Fruit fly (Drosophila melanogaster): ENCODE data around the gene CG6686.

CG6686 gene

DNA sequence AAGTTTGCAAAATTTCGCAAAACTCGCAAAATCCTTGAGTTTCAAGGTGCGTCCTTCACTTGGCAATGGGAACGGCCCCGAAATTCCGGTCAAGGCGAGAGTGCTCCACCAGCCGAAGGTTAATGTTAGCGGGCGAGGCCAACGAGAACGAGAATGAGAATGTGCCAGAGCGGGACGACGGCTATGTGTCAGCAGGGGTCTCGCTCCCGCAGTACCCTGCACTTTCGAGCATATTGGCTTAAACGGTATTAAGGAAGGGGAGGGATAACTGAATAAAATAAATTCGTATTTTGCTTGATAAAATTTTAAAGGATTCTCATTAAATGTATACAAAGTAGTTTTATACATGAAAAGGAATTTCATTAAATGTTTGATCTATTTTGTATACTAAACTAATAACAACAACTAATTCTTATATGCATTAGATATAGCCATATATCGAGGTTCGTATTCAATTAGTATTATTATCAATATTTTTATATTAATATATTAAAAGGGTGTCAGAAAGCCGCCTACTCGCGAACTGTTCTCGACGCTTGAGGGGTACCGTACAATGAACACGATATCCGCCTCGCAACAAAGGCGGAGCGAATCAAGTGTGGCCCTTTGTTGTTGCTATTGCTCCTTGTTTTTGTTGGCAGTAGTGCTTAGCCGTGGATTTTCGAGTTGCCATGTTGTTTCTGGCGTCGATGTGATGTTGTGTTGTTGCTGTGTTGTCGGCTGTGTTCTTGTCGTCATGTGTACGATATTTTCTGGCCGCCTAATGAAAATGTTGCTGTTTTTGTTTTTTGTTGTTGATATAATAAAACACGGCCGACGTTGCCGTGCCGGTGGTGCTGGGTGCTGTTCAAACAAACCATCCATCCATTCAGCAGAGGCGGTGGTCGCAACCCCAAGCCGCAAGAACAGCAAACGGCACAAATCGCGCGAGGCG lies 18.8 kb upstream of the CG6686 start (continued):
- peak; percentile 39 for TF ChIP-seq Bdp1 (GFP tag; optimal IDR thresholded peaks at IDR 0.05)
- TF ChIP-seq zfh2 (GFP tag; optimal IDR thresholded peaks at IDR 0.05) = peak; percentile 3
- TF ChIP-seq CG4360 (GFP tag; IDR thresholded peaks at IDR 0.05) = no peak
- peak; percentile 42 for TF ChIP-seq kah (GFP tag; optimal IDR thresholded peaks at IDR 0.05)
- TF ChIP-seq CG1233 (GFP tag; optimal IDR thresholded peaks at IDR 0.05) = peak; percentile 95
- TF ChIP-seq CG6791 (GFP tag; IDR thresholded peaks at IDR 0.05; ENCODE audit: partially characterized antibody) = no peak
- peak; percentile 80 for TF ChIP-seq CG15514 (GFP tag; optimal IDR thresholded peaks at IDR 0.05)
- TF ChIP-seq tio (GFP tag; optimal IDR thresholded peaks at IDR 0.05) = peak; percentile 96
- TF ChIP-seq Opbp (GFP tag; IDR thresholded peaks at IDR 0.05; ENCODE audit: partially characterized antibody) = no peak
- TF ChIP-seq Ssrp (tag; optimal IDR thresholded peaks at IDR 0.05) = peak; percentile 96
- peak; percentile 97 for TF ChIP-seq Meics (GFP tag; optimal IDR thresholded peaks at IDR 0.05)
- peak; percentile 99 for TF ChIP-seq CG2678 (tag; optimal IDR thresholded peaks at IDR 0.05)
- peak; percentile 98 for TF ChIP-seq CG8924 (tag; optimal IDR thresholded peaks at IDR 0.05)
- peak; percentile 93 for TF ChIP-seq org-1 (GFP tag; optimal IDR thresholded peaks at IDR 0.05)
- TF ChIP-seq ap (GFP tag; IDR thresholded peaks at IDR 0.05) = no peak
- TF ChIP-seq Sox102F (GFP tag; optimal IDR thresholded peaks at IDR 0.05) = peak; percentile 93
- peak; percentile 81 for TF ChIP-seq nom (GFP tag; optimal IDR thresholded peaks at IDR 0.05)
- peak; percentile 82 for TF ChIP-seq ERR (GFP tag; optimal IDR thresholded peaks at IDR 0.05)
- no peak for TF ChIP-seq CG32532 (GFP tag; IDR thresholded peaks at IDR 0.05)
- no peak for TF ChIP-seq Aef1 (GFP tag; IDR thresholded peaks at IDR 0.05)
- TF ChIP-seq CG8281 (tag; optimal IDR thresholded peaks at IDR 0.05) = peak; percentile 82
- TF ChIP-seq psq (GFP tag; optimal IDR thresholded peaks at IDR 0.05) = peak; percentile 74
- peak; percentile 12 for TF ChIP-seq CG14965 (GFP tag; optimal IDR thresholded peaks at IDR 0.05; ENCODE audit: borderline replicate concordance)
- TF ChIP-seq chif (GFP tag; optimal IDR thresholded peaks at IDR 0.05) = peak; percentile 65 to 75
- TF ChIP-seq CG4854 (GFP tag; optimal IDR thresholded peaks at IDR 0.05) = peak; percentile 53
- no peak for TF ChIP-seq dati (GFP tag; IDR thresholded peaks at IDR 0.05)
- peak; percentile 56 for TF ChIP-seq HLHmδ (GFP tag; optimal IDR thresholded peaks at IDR 0.05)
- peak; percentile 80 to 94 for TF ChIP-seq bsh (GFP tag; optimal IDR thresholded peaks at IDR 0.05)
- TF ChIP-seq CG9932 (GFP tag; IDR thresholded peaks at IDR 0.05) = no peak
- peak; percentile 87 for TF ChIP-seq CG30431 (GFP tag; optimal IDR thresholded peaks at IDR 0.05)
- TF ChIP-seq vvl (GFP tag; IDR thresholded peaks at IDR 0.05) = no peak
- no peak for TF ChIP-seq CG12071 (GFP tag; optimal IDR thresholded peaks at IDR 0.05)
- TF ChIP-seq onecut (GFP tag; IDR thresholded peaks at IDR 0.05) = peak; percentile 71
- TF ChIP-seq odd (GFP tag; optimal IDR thresholded peaks at IDR 0.05) = peak; percentile 97
- no peak for TF ChIP-seq CG16813 (GFP tag; IDR thresholded peaks at IDR 0.05; ENCODE audit: partially characterized antibody)
- peak; percentile 45 for TF ChIP-seq CG3995 (GFP tag; optimal IDR thresholded peaks at IDR 0.05)
- TF ChIP-seq Pdp1 (GFP tag; optimal IDR thresholded peaks at IDR 0.05) = peak in 1 of 2 experiments; percentile 83
- peak; percentile 94 for TF ChIP-seq PHDP (tag; optimal IDR thresholded peaks at IDR 0.05)
- TF ChIP-seq Atf-2 (GFP tag; optimal IDR thresholded peaks at IDR 0.05) = peak; percentile 76
- TF ChIP-seq Atf3 (GFP tag; optimal IDR thresholded peaks at IDR 0.05) = peak; percentile 57
- peak; percentile 91 for TF ChIP-seq Six4 (GFP tag; optimal IDR thresholded peaks at IDR 0.05)
- peak; percentile 88 for TF ChIP-seq Nf-YB (GFP tag; optimal IDR thresholded peaks at IDR 0.05)
- peak; percentile 87 for TF ChIP-seq CG13123 (GFP tag; optimal IDR thresholded peaks at IDR 0.05)
- TF ChIP-seq btn (GFP tag; optimal IDR thresholded peaks at IDR 0.05) = peak; percentile 46
- peak; percentile 51 for TF ChIP-seq jumu (GFP tag; optimal IDR thresholded peaks at IDR 0.05)
- TF ChIP-seq Tbp (GFP tag; optimal IDR thresholded peaks at IDR 0.05) = no peak
- TF ChIP-seq slp2 (GFP tag; optimal IDR thresholded peaks at IDR 0.05) = peak; percentile 70
- TF ChIP-seq mld (GFP tag; IDR thresholded peaks at IDR 0.05; ENCODE audit: partially characterized antibody) = no peak

Data from whole organism, embryonic.